Worm (Caenorhabditis elegans): ENCODE measurements around the gene F42C5.5.

F42C5.5 gene

DNA sequence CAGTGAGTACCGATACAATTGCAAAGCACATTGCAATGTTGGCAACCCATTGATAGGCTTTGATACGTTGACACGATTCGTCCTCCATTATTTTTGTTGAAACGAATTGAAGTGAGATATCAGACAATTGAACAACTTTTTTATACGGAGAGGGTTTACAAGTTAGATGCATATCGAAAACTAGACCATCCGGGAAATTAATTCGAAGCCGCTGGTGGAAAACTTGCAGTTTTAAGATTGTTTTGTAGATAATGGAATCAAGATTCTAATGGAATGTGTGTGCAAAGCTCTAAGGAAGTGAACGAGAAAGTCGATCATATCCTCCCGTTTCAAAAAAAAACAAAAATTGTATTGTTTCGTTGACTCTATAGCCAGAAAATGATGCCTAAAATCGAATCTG is 47.5 kb downstream of the F42C5.5 start, which contains the start of gene col-114:
Gene col-114, minus strand, starts transcription at position 101 of the 400 bp plus-strand sequence.
- TF ChIP-seq unc-55 (GFP tag; optimal IDR thresholded peaks at IDR 0.05) (no peak), nhr-77 (tag; optimal IDR thresholded peaks at IDR 0.05) (no peak), snpc-4 (tag; optimal IDR thresholded peaks at IDR 0.05) (no peak)

DNA sequence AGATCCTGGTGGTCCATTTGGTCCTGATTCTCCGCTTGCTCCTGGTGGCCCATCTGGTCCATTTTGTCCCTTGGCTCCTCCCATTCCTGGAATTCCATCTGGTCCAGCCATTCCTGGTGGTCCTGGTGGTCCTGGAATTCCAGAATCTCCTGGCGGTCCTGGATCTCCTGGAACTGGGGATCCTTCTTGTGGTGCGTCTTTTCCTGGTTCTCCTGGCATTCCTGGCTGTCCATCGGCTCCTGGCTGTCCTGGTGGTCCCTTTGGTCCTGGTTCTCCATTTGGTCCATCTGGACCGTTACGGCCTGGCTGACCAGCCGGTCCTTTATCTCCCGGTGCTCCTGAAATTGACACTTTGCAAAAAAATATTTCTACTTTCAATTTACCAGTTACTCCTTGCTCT is 48.4 kb downstream of the F42C5.5 start:
- TF ChIP-seq ZK546.5 (tag; optimal IDR thresholded peaks at IDR 0.05) (no peak), lin-39 (tag; optimal IDR thresholded peaks at IDR 0.05) (no peak), nhr-237 (tag; optimal IDR thresholded peaks at IDR 0.05) (no peak), nhr-129 (tag; optimal IDR thresholded peaks at IDR 0.05) (no peak), F13H6.1 (tag; optimal IDR thresholded peaks at IDR 0.05) (no peak), lsy-2 (tag; optimal IDR thresholded peaks at IDR 0.05) (no peak), unc-62 (GFP tag; optimal IDR thresholded peaks at IDR 0.05) (no peak)

- TF ChIP-seq aly-2 (tag; optimal IDR thresholded peaks at IDR 0.05) (no peak), lin-11 (tag; optimal IDR thresholded peaks at IDR 0.05) (no peak), blmp-1 (tag; optimal IDR thresholded peaks at IDR 0.05; ENCODE audit: insufficient read depth) (no peak), elt-1 (tag; optimal IDR thresholded peaks at IDR 0.05) (no peak), F13H6.1 (tag; optimal IDR thresholded peaks at IDR 0.05) (no peak), elt-3 (tag; optimal IDR thresholded peaks at IDR 0.05) (no peak), unc-55 (GFP tag; optimal IDR thresholded peaks at IDR 0.05) (no peak), R02D3.7 (tag; optimal IDR thresholded peaks at IDR 0.05) (no peak), nhr-11 (tag; optimal IDR thresholded peaks at IDR 0.05) (no peak), nhr-237 (tag; optimal IDR thresholded peaks at IDR 0.05) (no peak), nhr-129 (tag; optimal IDR thresholded peaks at IDR 0.05) (no peak), nhr-21 (tag; optimal IDR thresholded peaks at IDR 0.05) (no peak), lsy-2 (tag; optimal IDR thresholded peaks at IDR 0.05) (no peak), nhr-6 (tag; optimal IDR thresholded peaks at IDR 0.05) (no peak), sma-9 (GFP tag; optimal IDR thresholded peaks at IDR 0.05) (no peak), sma-9 (tag; optimal IDR thresholded peaks at IDR 0.05) (no peak), unc-39 (tag; optimal IDR thresholded peaks at IDR 0.05) (no peak), nhr-23 (tag; optimal IDR thresholded peaks at IDR 0.05) (no peak), ceh-16 (tag; optimal IDR thresholded peaks at IDR 0.05) (no peak)
Measured at ce11 chrIV:7243913-7244312, 50.1 kb downstream of the F42C5.5 start, which contains the start of gene afmd-1. Gene afmd-1, plus strand, starts transcription at chrIV:7244228.
